Fruit fly (Drosophila melanogaster) whole organism, embryonic: ENCODE data around the gene Scgalpha.

ENCODE experiments used
- CG12299 ChIP-seq: fragments of 200-800 bp; sonication (Bioruptor generic); optimal IDR thresholded peaks from 2 replicates; lab custom pipeline; 2018; ENCODE audit warnings: missing biosample characterization, mild to moderate bottlenecking, missing genetic modification characterization
- CG1233 ChIP-seq: fragments of 200-800 bp; sonication (Bioruptor generic); optimal IDR thresholded peaks from 4 replicates; lab custom pipeline; 2018; ENCODE audit warnings: missing biosample characterization, mild to moderate bottlenecking, missing genetic modification characterization
- CG12744 ChIP-seq: fragments of 200-800 bp; sonication (Bioruptor generic); optimal IDR thresholded peaks from 2 replicates; lab custom pipeline; 2016; ENCODE audit warnings: missing biosample characterization, missing genetic modification characterization
- CG13287 ChIP-seq: fragments of 200-800 bp; sonication (Bioruptor generic); IDR thresholded peaks from 2 replicates; pipeline ENCODE4 v1.3.6; 2022; ENCODE audit warnings: missing biosample characterization, missing genetic modification characterization; ENCODE audit not compliant: partially characterized antibody
- CG1602 ChIP-seq: fragments of 200-800 bp; sonication (Bioruptor generic); optimal IDR thresholded peaks from 3 replicates; lab custom pipeline; 2016; ENCODE audit warnings: missing biosample characterization, missing genetic modification characterization
- CG16813 ChIP-seq: fragments of 200-800 bp; sonication (Bioruptor generic); IDR thresholded peaks from 3 replicates; pipeline ENCODE4 v1.3.6; 2022; ENCODE audit warnings: missing biosample characterization, missing genetic modification characterization; ENCODE audit not compliant: partially characterized antibody
- CG17568 ChIP-seq: fragments of 200-800 bp; sonication (Bioruptor generic); optimal IDR thresholded peaks from 2 replicates; lab custom pipeline; 2018; ENCODE audit warnings: missing biosample characterization, mild to moderate bottlenecking, missing genetic modification characterization, moderate library complexity
- CG2120 ChIP-seq: fragments of 200-800 bp; sonication (Bioruptor generic); optimal IDR thresholded peaks from 3 replicates; lab custom pipeline; 2016; ENCODE audit warnings: missing biosample characterization, missing genetic modification characterization
- CG2199 ChIP-seq: fragments of 200-800 bp; sonication (Bioruptor generic); IDR thresholded peaks from 3 replicates; pipeline ENCODE4 v1.3.6; 2022; ENCODE audit warnings: missing biosample characterization, missing genetic modification characterization
- CG2678 ChIP-seq: fragments of 200-800 bp; sonication (Bioruptor generic); optimal IDR thresholded peaks from 3 replicates; lab custom pipeline; 2019; ENCODE audit warnings: missing biosample characterization, mild to moderate bottlenecking, missing genetic modification characterization, moderate library complexity
- CG2712 ChIP-seq: fragments of 200-800 bp; optimal IDR thresholded peaks from 3 replicates; lab custom pipeline; 2019; ENCODE audit warnings: missing biosample characterization, mild to moderate bottlenecking, missing genetic modification characterization, moderate library complexity
- CG3407 ChIP-seq: fragments of 200-800 bp; sonication (Bioruptor generic); optimal IDR thresholded peaks from 2 replicates; lab custom pipeline; 2018; ENCODE audit warnings: missing biosample characterization, mild to moderate bottlenecking, missing genetic modification characterization
- CG34224 ChIP-seq: fragments of 200-800 bp; sonication (Bioruptor generic); IDR thresholded peaks from 3 replicates; pipeline ENCODE4 v1.3.6; 2022; ENCODE audit warnings: missing biosample characterization, missing genetic modification characterization; ENCODE audit not compliant: partially characterized antibody
- CG3726 ChIP-seq: fragments of 200-800 bp; sonication (Bioruptor generic); IDR thresholded peaks from 3 replicates; pipeline ENCODE4, ENCODE4 v1.3.6; 2022; ENCODE audit warnings: missing biosample characterization, missing genetic modification characterization
- CG3995 ChIP-seq: fragments of 200-800 bp; sonication (Bioruptor generic); optimal IDR thresholded peaks from 3 replicates; lab custom pipeline; 2016; ENCODE audit warnings: missing biosample characterization, missing genetic modification characterization
- CG4360 ChIP-seq: fragments of 200-800 bp; sonication (Bioruptor generic); IDR thresholded peaks from 2 replicates; pipeline ENCODE4 v1.3.6; 2022; ENCODE audit warnings: missing biosample characterization, missing genetic modification characterization
- CTCF ChIP-seq: fragments of 200-800 bp; sonication (Bioruptor generic); optimal IDR thresholded peaks from 2 replicates; lab custom pipeline; 2017; ENCODE audit warnings: missing biosample characterization, mild to moderate bottlenecking, missing genetic modification characterization, moderate library complexity
- CrebB ChIP-seq: fragments of 200-800 bp; sonication (Bioruptor generic); optimal IDR thresholded peaks from 3 replicates; lab custom pipeline; 2018; ENCODE audit warnings: missing biosample characterization, mild to moderate bottlenecking, missing genetic modification characterization
- Dip2 ChIP-seq: fragments of 200-800 bp; sonication (Bioruptor generic); IDR thresholded peaks from 2 replicates; pipeline ENCODE4 v1.3.6; 2022; ENCODE audit warnings: missing biosample characterization, missing genetic modification characterization
- Drgx ChIP-seq: fragments of 200-800 bp; sonication (Bioruptor generic); IDR thresholded peaks from 2 replicates; pipeline ENCODE4 v1.3.6; 2022; ENCODE audit warnings: missing biosample characterization, missing genetic modification characterization
- E2f1 ChIP-seq: fragments of 200-800 bp; sonication (Bioruptor generic); IDR thresholded peaks from 2 replicates; pipeline ENCODE4 v1.3.6; 2022; ENCODE audit warnings: missing biosample characterization, missing genetic modification characterization
- HmgZ ChIP-seq: fragments of 200-800 bp; sonication (Bioruptor generic); optimal IDR thresholded peaks from 2 replicates; lab custom pipeline; 2018; ENCODE audit warnings: missing biosample characterization, mild to moderate bottlenecking, missing genetic modification characterization
- NfI ChIP-seq: fragments of 200-800 bp; sonication (Bioruptor generic); optimal IDR thresholded peaks from 3 replicates; lab custom pipeline; 2018; ENCODE audit warnings: missing biosample characterization, mild to moderate bottlenecking, missing genetic modification characterization, moderate library complexity
- Optix ChIP-seq: fragments of 200-800 bp; sonication (Bioruptor generic); IDR thresholded peaks from 3 replicates; pipeline ENCODE4 v1.3.6; 2022; ENCODE audit warnings: missing biosample characterization, missing genetic modification characterization
- Ptx1 ChIP-seq: fragments of 200-800 bp; sonication (Bioruptor generic); IDR thresholded peaks from 2 replicates; pipeline ENCODE4 v1.3.6; 2022; ENCODE audit warnings: missing biosample characterization, missing genetic modification characterization
- Sry-δ ChIP-seq: fragments of 200-800 bp; sonication (Bioruptor generic); optimal IDR thresholded peaks from 2 replicates; lab custom pipeline; 2016; ENCODE audit warnings: missing biosample characterization, missing genetic modification characterization
- Trl ChIP-seq, 3 experiments: fragments of >200 bp in 2 of 3; fragments of 200-800 bp in 1 of 3; sonication (Bioruptor generic) in 1 of 3; optimal IDR thresholded peaks; 2 replicates in 1 of 3; 3 replicates in 2 of 3; lab custom pipeline; 2016 to 2017; ENCODE audit warnings: missing biosample characterization in 1 of 3, missing genetic modification characterization in 1 of 3
- Xbp1 ChIP-seq: fragments of 200-800 bp; sonication (Bioruptor generic); optimal IDR thresholded peaks from 3 replicates; lab custom pipeline; 2016; ENCODE audit warnings: missing biosample characterization, mild to moderate bottlenecking, missing genetic modification characterization
- amos ChIP-seq: fragments of 200-800 bp; sonication (Bioruptor generic); IDR thresholded peaks from 2 replicates; pipeline ENCODE4 v1.3.6; 2022; ENCODE audit warnings: missing biosample characterization, missing genetic modification characterization; ENCODE audit not compliant: partially characterized antibody
- az2 ChIP-seq: fragments of 200-800 bp; sonication (Bioruptor generic); optimal IDR thresholded peaks from 3 replicates; lab custom pipeline; 2016; ENCODE audit warnings: missing biosample characterization, missing genetic modification characterization
- danr ChIP-seq: fragments of 200-800 bp; sonication (Bioruptor generic); IDR thresholded peaks from 2 replicates; pipeline ENCODE4 v1.3.6; 2022; ENCODE audit warnings: missing biosample characterization, missing genetic modification characterization
- disco-r ChIP-seq: fragments of 200-800 bp; sonication (Bioruptor generic); optimal IDR thresholded peaks from 2 replicates; lab custom pipeline; 2016; ENCODE audit warnings: missing biosample characterization, missing genetic modification characterization
- fd96Cb ChIP-seq: fragments of 200-800 bp; sonication (Bioruptor generic); optimal IDR thresholded peaks from 2 replicates; lab custom pipeline; 2018; ENCODE audit warnings: missing biosample characterization, mild to moderate bottlenecking, missing genetic modification characterization, moderate library complexity
- gsb ChIP-seq: fragments of 200-800 bp; sonication (Bioruptor generic); IDR thresholded peaks from 2 replicates; pipeline ENCODE4 v1.3.6; 2022; ENCODE audit warnings: missing biosample characterization, missing genetic modification characterization
- her ChIP-seq: fragments of 200-800 bp; sonication (Bioruptor generic); optimal IDR thresholded peaks from 2 replicates; lab custom pipeline; 2016; ENCODE audit warnings: missing biosample characterization, missing genetic modification characterization
- jing ChIP-seq: fragments of 200-800 bp; sonication (Bioruptor generic); optimal IDR thresholded peaks from 2 replicates; lab custom pipeline; 2018; ENCODE audit warnings: missing biosample characterization, mild to moderate bottlenecking, missing genetic modification characterization
- jumu ChIP-seq: fragments of 200-800 bp; sonication (Bioruptor generic); optimal IDR thresholded peaks from 3 replicates; lab custom pipeline; 2016; ENCODE audit warnings: missing biosample characterization, missing genetic modification characterization
- lab ChIP-seq: fragments of 200-800 bp; sonication (Bioruptor generic); optimal IDR thresholded peaks from 3 replicates; lab custom pipeline; 2017; ENCODE audit warnings: missing biosample characterization, missing genetic modification characterization, mild to moderate bottlenecking, moderate library complexity, missing genetic modification reagents
- nerfin-2 ChIP-seq: fragments of 200-800 bp; sonication (Bioruptor generic); IDR thresholded peaks from 2 replicates; pipeline ENCODE4 v1.3.6; 2022; ENCODE audit warnings: missing biosample characterization, missing genetic modification characterization; ENCODE audit not compliant: partially characterized antibody
- nmo ChIP-seq: fragments of 200-800 bp; sonication (Bioruptor generic); optimal IDR thresholded peaks from 2 replicates; lab custom pipeline; 2018; ENCODE audit warnings: missing biosample characterization, mild to moderate bottlenecking, missing genetic modification characterization, moderate library complexity
- otp ChIP-seq: fragments of 200-800 bp; sonication (Bioruptor generic); IDR thresholded peaks from 3 replicates; pipeline ENCODE4, ENCODE4 v1.3.6; 2022; ENCODE audit warnings: missing biosample characterization, missing genetic modification characterization
- pan ChIP-seq, 4 experiments: fragments of >200 bp in 3 of 4; fragments of 200-800 bp in 1 of 4; sonication (Bioruptor generic) in 1 of 4; optimal IDR thresholded peaks in 3 of 4; IDR thresholded peaks in 1 of 4; 2 replicates each; pipeline versions ENCODE4 v1.3.6 to Lab custom; 2017 to 2022; ENCODE audit warnings: missing biosample characterization in 2 of 4, missing genetic modification characterization in 2 of 4, mixed read lengths in 1 of 4
- pita ChIP-seq: fragments of 200-800 bp; sonication (Bioruptor generic); optimal IDR thresholded peaks from 2 replicates; lab custom pipeline; 2017; ENCODE audit warnings: missing biosample characterization, mild to moderate bottlenecking, missing genetic modification characterization
- row ChIP-seq: fragments of 200-800 bp; sonication (Bioruptor generic); IDR thresholded peaks from 3 replicates; pipeline ENCODE4 v1.3.6; 2022; ENCODE audit warnings: missing biosample characterization, missing genetic modification characterization
- sc ChIP-seq, 3 experiments: fragments of >200 bp in 2 of 3; fragments of 200-800 bp in 1 of 3; sonication (Bioruptor generic) in 1 of 3; optimal IDR thresholded peaks; 2 replicates in 2 of 3; 3 replicates in 1 of 3; lab custom pipeline; 2017; ENCODE audit warnings: mild to moderate bottlenecking in 1 of 3, missing biosample characterization in 1 of 3, missing genetic modification characterization in 1 of 3, missing genetic modification reagents in 1 of 3
- schlank ChIP-seq: fragments of 200-800 bp; sonication (Bioruptor generic); optimal IDR thresholded peaks from 2 replicates; lab custom pipeline; 2018; ENCODE audit warnings: missing biosample characterization, mild to moderate bottlenecking, missing genetic modification characterization
- so ChIP-seq: fragments of 200-800 bp; sonication (Bioruptor generic); IDR thresholded peaks from 3 replicates; pipeline ENCODE4 v1.3.6; 2022; ENCODE audit warnings: missing biosample characterization, missing genetic modification characterization
- toy ChIP-seq: fragments of 200-800 bp; sonication (Bioruptor generic); IDR thresholded peaks from 2 replicates; pipeline ENCODE4 v1.3.6; 2022; ENCODE audit warnings: missing biosample characterization, missing genetic modification characterization
- tx ChIP-seq: fragments of 200-800 bp; sonication (Bioruptor generic); optimal IDR thresholded peaks from 2 replicates; lab custom pipeline; 2016; ENCODE audit warnings: missing biosample characterization, missing genetic modification characterization
- yki ChIP-seq: fragments of >200 bp; optimal IDR thresholded peaks from 3 replicates; lab custom pipeline; 2018

Gene Scgalpha

DNA sequence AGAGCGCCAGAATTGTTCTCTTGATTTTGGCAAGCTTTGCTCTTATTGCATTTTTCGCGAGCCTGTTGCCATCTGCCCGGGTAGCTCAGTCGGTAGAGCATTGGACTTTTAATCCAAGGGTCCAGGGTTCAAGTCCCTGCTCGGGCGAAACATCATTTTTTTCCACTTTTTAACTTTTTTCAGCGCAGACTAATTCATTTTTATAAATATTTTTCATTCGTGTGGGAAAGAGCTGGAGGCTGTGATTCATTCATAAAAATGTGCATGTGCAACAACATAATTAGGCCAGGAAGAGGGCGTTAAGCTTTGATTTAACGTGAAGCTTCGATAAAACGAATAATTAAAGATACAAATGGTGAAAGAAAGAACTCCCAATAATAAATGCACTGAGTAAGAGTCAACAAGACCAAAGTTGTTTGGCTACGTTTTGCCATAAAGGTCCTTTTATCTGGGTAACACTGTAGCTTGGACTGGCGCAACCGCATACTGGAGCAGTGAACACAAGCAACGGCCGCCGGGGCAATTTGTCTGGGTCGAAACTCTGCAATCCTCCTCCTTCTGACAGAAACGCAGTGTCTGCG lies 12.5 kb upstream of the Scgalpha start (continued):
- no peak for TF ChIP-seq Sry-δ (GFP tag; lab: Kevin White, UChicago)
- 0 out of 3 replicates have a peak, but pooled peaks have one; percentile 12 for TF ChIP-seq CG16813 (GFP tag; lab: Robert Waterston, UW)
- TF ChIP-seq her (GFP tag; lab: Kevin White, UChicago) = no peak
- no peak for TF ChIP-seq CTCF (GFP tag; lab: Kevin White, UChicago)
- TF ChIP-seq CG12299 (tag; lab: Kevin White, UChicago) = no peak
- TF ChIP-seq CG2712 (tag; lab: Kevin White, UChicago) = peak; percentile 37
- TF ChIP-seq nerfin-2 = no peak
- no peak for TF ChIP-seq CG1233 (GFP tag; lab: Kevin White, UChicago)
- TF ChIP-seq fd96Cb = peak; percentile 9
- TF ChIP-seq tx = no peak
- no peak for TF ChIP-seq yki (lab: Kevin White, UChicago)
- TF ChIP-seq amos = peak; percentile 49; the same call in 1 of the 2 replicates
- no peak for TF ChIP-seq sc (optimal IDR thresholded peaks at IDR 0.05; lab: Kevin White, UChicago)
- TF ChIP-seq sc (GFP tag; optimal IDR thresholded peaks at IDR 0.05; lab: Kevin White, UChicago) = no peak
- no peak for TF ChIP-seq toy (GFP tag; lab: Robert Waterston, UW)
- no peak for TF ChIP-seq CG3726
- TF ChIP-seq pan (optimal IDR thresholded peaks at IDR 0.05; lab: Kevin White, UChicago) = no peak
- peak in 1 of 2 experiments; percentile 25 for TF ChIP-seq pan (GFP tag; optimal IDR thresholded peaks at IDR 0.05 in 1 of 2, IDR thresholded peaks at IDR 0.05 in 1 of 2)
- TF ChIP-seq CG3995 (GFP tag; lab: Kevin White, UChicago) = no peak
- no peak for TF ChIP-seq CG1602 (GFP tag; lab: Kevin White, UChicago)
- no peak for TF ChIP-seq jing (GFP tag; lab: Kevin White, UChicago)
- TF ChIP-seq NfI (GFP tag; lab: Kevin White, UChicago) = no peak
- no peak for TF ChIP-seq CG4360 (GFP tag; lab: Robert Waterston, UW)
- TF ChIP-seq nmo (GFP tag; lab: Kevin White, UChicago) = peak; percentile 15
- no peak for TF ChIP-seq HmgZ
- peak; percentile 80 for TF ChIP-seq Drgx (GFP tag; lab: Robert Waterston, UW)
- no peak for TF ChIP-seq Dip2 (GFP tag; lab: Robert Waterston, UW)
- peak; percentile 26; the same call in 1 of the 3 replicates for TF ChIP-seq Optix (GFP tag; lab: Robert Waterston, UW)
- no peak for TF ChIP-seq so (GFP tag; lab: Robert Waterston, UW)
- no peak for TF ChIP-seq Trl (optimal IDR thresholded peaks at IDR 0.05; lab: Kevin White, UChicago)
- no peak for TF ChIP-seq Trl (GFP tag; optimal IDR thresholded peaks at IDR 0.05; lab: Kevin White, UChicago)
- no peak for TF ChIP-seq CG13287 (GFP tag; lab: Robert Waterston, UW)
- no peak for TF ChIP-seq CG2120 (GFP tag; lab: Kevin White, UChicago)
- no peak for TF ChIP-seq gsb
- TF ChIP-seq otp = no peak
- TF ChIP-seq Ptx1 (GFP tag; lab: Robert Waterston, UW) = peak; percentile 31; the same call in 1 of the 2 replicates
- no peak for TF ChIP-seq CrebB (tag; lab: Kevin White, UChicago)
- TF ChIP-seq danr (GFP tag; lab: Robert Waterston, UW) = no peak
- no peak for TF ChIP-seq CG12744 (GFP tag; lab: Kevin White, UChicago)
- no peak for TF ChIP-seq jumu (GFP tag; lab: Kevin White, UChicago)
- TF ChIP-seq Xbp1 (GFP tag; lab: Kevin White, UChicago) = peak; percentile 15
- TF ChIP-seq row (GFP tag; lab: Robert Waterston, UW) = peak; percentile 49
- TF ChIP-seq CG3407 (GFP tag; lab: Kevin White, UChicago) = no peak
- TF ChIP-seq CG2199 = 0 out of 3 replicates have a peak, but pooled peaks have one; percentile 62
- TF ChIP-seq CG17568 (GFP tag; lab: Kevin White, UChicago) = no peak
- TF ChIP-seq CG2678 (tag; lab: Kevin White, UChicago) = peak; percentile 36
- TF ChIP-seq az2 (GFP tag; lab: Kevin White, UChicago) = peak; percentile 1
- TF ChIP-seq disco-r (GFP tag; lab: Kevin White, UChicago) = no peak
- no peak for TF ChIP-seq schlank (tag; lab: Kevin White, UChicago)
- no peak for TF ChIP-seq pita (GFP tag; lab: Kevin White, UChicago)
- no peak for TF ChIP-seq CG34224
- TF ChIP-seq lab (GFP tag; lab: Kevin White, UChicago) = peak; percentile 27
- TF ChIP-seq E2f1 (GFP tag; lab: Robert Waterston, UW) = 0 out of 2 replicates have a peak, but pooled peaks have one; percentile 12
